Fruit fly (Drosophila melanogaster): ENCODE measurements around the gene CG43376.

CG43376 gene

DNA sequence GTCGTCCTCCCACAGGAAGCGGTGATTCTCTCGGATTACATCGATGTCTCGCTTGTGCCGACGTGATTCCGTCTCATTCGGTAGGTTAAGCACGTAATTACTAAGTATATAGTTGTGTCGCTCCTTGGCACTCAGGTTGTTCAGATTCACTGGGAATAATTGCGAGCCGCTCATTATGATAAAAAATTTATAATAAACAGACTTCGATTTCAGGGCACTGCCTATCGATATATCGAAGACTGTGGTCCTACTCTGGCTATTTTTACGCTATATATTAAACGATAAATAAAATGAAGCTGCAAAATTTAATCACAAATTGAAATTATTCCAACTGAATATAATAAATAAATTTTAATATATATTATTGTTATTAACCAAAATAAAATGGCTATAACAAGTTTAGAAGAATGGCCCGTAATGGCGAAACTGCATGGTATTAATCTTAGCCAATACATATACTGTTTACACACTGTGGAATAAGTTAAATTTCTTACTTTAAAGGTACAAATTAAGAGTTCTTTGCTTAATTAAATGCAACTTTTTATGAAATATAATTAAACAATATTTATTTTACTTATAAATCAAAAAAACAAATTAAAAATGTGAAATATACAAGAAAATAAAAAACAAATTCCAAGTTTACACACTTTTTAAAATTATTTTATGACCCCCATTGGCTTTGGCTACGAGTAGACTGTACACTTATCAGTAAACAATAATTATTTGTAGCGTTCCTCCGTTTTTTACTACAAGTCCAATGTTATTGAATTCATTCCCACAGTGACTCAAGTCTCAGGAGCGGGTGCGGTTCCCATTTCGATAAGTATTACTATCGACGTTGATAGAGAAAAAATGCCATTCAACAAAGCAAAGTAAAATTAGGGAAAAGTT, 9.7 kb downstream of the CG43376 start, which contains the start of gene Eato (continued):
- peak; percentile 71 for TF ChIP-seq CG30020 (tag; optimal IDR thresholded peaks at IDR 0.05)
- no peak for TF ChIP-seq tx (GFP tag; optimal IDR thresholded peaks at IDR 0.05)
- no peak for TF ChIP-seq ro (GFP tag; IDR thresholded peaks at IDR 0.05)
- TF ChIP-seq schlank (tag; optimal IDR thresholded peaks at IDR 0.05) = no peak
- peak; percentile 22 for TF ChIP-seq mam (GFP tag; optimal IDR thresholded peaks at IDR 0.05)
- TF ChIP-seq CG11560 (tag; IDR thresholded peaks at IDR 0.05) = no peak
- TF ChIP-seq CG11456 (GFP tag; IDR thresholded peaks at IDR 0.05) = peak; percentile 5; the same call in 1 of the 3 replicates
- TF ChIP-seq caup (GFP tag; optimal IDR thresholded peaks at IDR 0.05; ENCODE audit: severe bottlenecking) = no peak
- TF ChIP-seq CG12155 (GFP tag; optimal IDR thresholded peaks at IDR 0.05) = no peak
- peak; percentile 40 for TF ChIP-seq stwl (tag; optimal IDR thresholded peaks at IDR 0.05)
- TF ChIP-seq Lhr (GFP tag; optimal IDR thresholded peaks at IDR 0.05) = no peak
- TF ChIP-seq bigmax (GFP tag; optimal IDR thresholded peaks at IDR 0.05) = no peak
- TF ChIP-seq CG15601 (tag; optimal IDR thresholded peaks at IDR 0.05) = no peak
- TF ChIP-seq zfh2 (GFP tag; optimal IDR thresholded peaks at IDR 0.05) = peak; percentile 24
- TF ChIP-seq CG9727 (GFP tag; optimal IDR thresholded peaks at IDR 0.05) = peak; percentile 37
- TF ChIP-seq HLH4C (GFP tag; IDR thresholded peaks at IDR 0.05; ENCODE audit: partially characterized antibody) = peak; percentile 46; the same call in 1 of the 3 replicates
- peak; percentile 71 for TF ChIP-seq MBD-R2 (GFP tag; IDR thresholded peaks at IDR 0.05)
- TF ChIP-seq ham (GFP tag; IDR thresholded peaks at IDR 0.05) = no peak
- no peak for TF ChIP-seq Hand (GFP tag; optimal IDR thresholded peaks at IDR 0.05)
- TF ChIP-seq ind (GFP tag; optimal IDR thresholded peaks at IDR 0.05) = peak; percentile 7
- no peak for TF ChIP-seq trh (GFP tag; optimal IDR thresholded peaks at IDR 0.05)
- TF ChIP-seq CG8924 (tag; optimal IDR thresholded peaks at IDR 0.05) = peak; percentile 3
- no peak for TF ChIP-seq br (optimal IDR thresholded peaks at IDR 0.05)
- peak; percentile 7 for TF ChIP-seq CG30403 (GFP tag; optimal IDR thresholded peaks at IDR 0.05)
- TF ChIP-seq chn (GFP tag; optimal IDR thresholded peaks at IDR 0.05) = no peak
- peak; percentile 52; the same call in 1 of the 3 replicates for TF ChIP-seq hb (GFP tag; IDR thresholded peaks at IDR 0.05; ENCODE audit: partially characterized antibody)
- peak; percentile 38; the same call in 1 of the 2 replicates for TF ChIP-seq hbn (GFP tag; IDR thresholded peaks at IDR 0.05; ENCODE audit: partially characterized antibody)
- TF ChIP-seq CG31441 (GFP tag; IDR thresholded peaks at IDR 0.05) = no peak
- TF ChIP-seq CG18262 (tag; optimal IDR thresholded peaks at IDR 0.05) = peak; percentile 38
- TF ChIP-seq E2f2 (GFP tag; IDR thresholded peaks at IDR 0.05) = 0 out of 2 replicates have a peak, but pooled peaks have one; percentile 6
- no peak for TF ChIP-seq lov (optimal IDR thresholded peaks at IDR 0.05)
- no peak for TF ChIP-seq lov (GFP tag; IDR thresholded peaks at IDR 0.05)
- TF ChIP-seq eyg (GFP tag; optimal IDR thresholded peaks at IDR 0.05) = no peak
- TF ChIP-seq CG13624 (GFP tag; optimal IDR thresholded peaks at IDR 0.05) = no peak
- no peak for TF ChIP-seq crol (GFP tag; IDR thresholded peaks at IDR 0.05)
- no peak for TF ChIP-seq CG15696 (tag; optimal IDR thresholded peaks at IDR 0.05)
- TF ChIP-seq wdn (GFP tag; IDR thresholded peaks at IDR 0.05) = no peak
- TF ChIP-seq Ets65A (GFP tag) = no peak
- TF ChIP-seq hth (optimal IDR thresholded peaks at IDR 0.05) = no peak
- peak; percentile 64 for TF ChIP-seq amos (GFP tag; IDR thresholded peaks at IDR 0.05; ENCODE audit: partially characterized antibody)
- no peak for TF ChIP-seq kah (GFP tag; optimal IDR thresholded peaks at IDR 0.05)
- TF ChIP-seq phol (tag; optimal IDR thresholded peaks at IDR 0.05) = peak; percentile 38
- no peak for TF ChIP-seq pho (GFP tag; optimal IDR thresholded peaks at IDR 0.05)
- no peak for TF ChIP-seq gcm (GFP tag; optimal IDR thresholded peaks at IDR 0.05)
- TF ChIP-seq CG7357 (GFP tag; IDR thresholded peaks at IDR 0.05) = peak; percentile 70
- TF ChIP-seq Sry-β (GFP tag; optimal IDR thresholded peaks at IDR 0.05) = peak; percentile 81
- no peak for TF ChIP-seq CG11398 (GFP tag; optimal IDR thresholded peaks at IDR 0.05)
- no peak for TF ChIP-seq Hsf (GFP tag; optimal IDR thresholded peaks at IDR 0.05)
- TF ChIP-seq Scr (GFP tag; IDR thresholded peaks at IDR 0.05; ENCODE audit: partially characterized antibody) = peak; percentile 54
- no peak for TF ChIP-seq dm (GFP tag; optimal IDR thresholded peaks at IDR 0.05)

Measured in whole organism, embryonic.